Worm (Caenorhabditis elegans) whole organism, L1 larva: ENCODE measurements around the gene srx-19.
A peak's percentile ranks its signal among the peaks of the same experiment; 100 is the strongest.

ENCODE experiments used
- C04F5.9 ChIP-seq: sonication (generic microtip); optimal IDR thresholded peaks from 2 replicates; lab custom pipeline; 2016; ENCODE audit warnings: missing genetic modification characterization, missing compliant biosample characterization
- aha-1 ChIP-seq: fragments of 150-350 bp; optimal IDR thresholded peaks from 2 replicates; lab custom pipeline; 2014; ENCODE audit warnings: missing biosample characterization, missing genetic modification characterization
- alr-1 ChIP-seq: fragments of 200-800 bp; sonication (Bioruptor generic); optimal IDR thresholded peaks from 2 replicates; lab custom pipeline; 2018; ENCODE audit warnings: borderline replicate concordance, mild to moderate bottlenecking, missing genetic modification characterization, missing compliant biosample characterization
- ama-1 ChIP-seq: fragments of 150-350 bp; optimal IDR thresholded peaks from 2 replicates; lab custom pipeline; 2014
- blmp-1 ChIP-seq: fragments of 150-350 bp; optimal IDR thresholded peaks from 2 replicates; lab custom pipeline; 2014; ENCODE audit warnings: missing biosample characterization, missing genetic modification characterization
- ceh-8 ChIP-seq: fragments of 200-800 bp; sonication (Bioruptor generic); optimal IDR thresholded peaks from 2 replicates; lab custom pipeline; 2018; ENCODE audit warnings: mild to moderate bottlenecking, missing genetic modification characterization, moderate library complexity, missing compliant biosample characterization
- ceh-82 ChIP-seq, 3 experiments: fragments of 150-350 bp in 1 of 3; sonication (generic microtip) in 2 of 3; optimal IDR thresholded peaks; 2 replicates each; lab custom pipeline; 2014 to 2017; ENCODE audit warnings: missing biosample characterization in 3 of 3, missing genetic modification characterization in 3 of 3
- dpl-1 ChIP-seq, 3 experiments: fragments of 150-350 bp in 2 of 3; sonication (generic microtip) in 1 of 3; optimal IDR thresholded peaks; 2 replicates each; lab custom pipeline; 2014 to 2017; ENCODE audit warnings: missing biosample characterization in 3 of 3, missing genetic modification characterization in 3 of 3, missing genetic modification reagents in 3 of 3
- dsc-1 ChIP-seq: sonication (generic microtip); optimal IDR thresholded peaks from 2 replicates; lab custom pipeline; 2016; ENCODE audit warnings: mild to moderate bottlenecking, missing genetic modification characterization, missing compliant biosample characterization
- efl-1 ChIP-seq, 4 experiments: fragments of 150-350 bp; optimal IDR thresholded peaks in 3 of 4; peaks in 1 of 4; 1 replicate in 1 of 4; 2 replicates in 3 of 4; lab custom pipeline; 2014; ENCODE audit warnings: missing biosample characterization in 2 of 4, missing genetic modification characterization in 2 of 4, missing genetic modification reagents in 2 of 4
- efl-3 ChIP-seq: fragments of 200-800 bp; sonication (Bioruptor generic); optimal IDR thresholded peaks from 2 replicates; lab custom pipeline; 2018; ENCODE audit warnings: mild to moderate bottlenecking, missing genetic modification characterization, missing compliant biosample characterization
- egl-13 ChIP-seq: sonication (generic microtip); optimal IDR thresholded peaks from 2 replicates; lab custom pipeline; 2016; ENCODE audit warnings: missing genotype, missing genetic modification reagents, missing genetic modification characterization, missing compliant biosample characterization
- elt-2 ChIP-seq: sonication (generic microtip); optimal IDR thresholded peaks from 2 replicates; lab custom pipeline; 2016; ENCODE audit warnings: missing genetic modification characterization, mild to moderate bottlenecking, inconsistent platforms, missing compliant biosample characterization, missing genetic modification reagents
- ets-5 ChIP-seq: fragments of 200-800 bp; sonication (Bioruptor generic); IDR thresholded peaks from 2 replicates; pipeline ENCODE4 v1.3.6; 2022; ENCODE audit warnings: missing genetic modification characterization, missing compliant biosample characterization
- fkh-10 ChIP-seq: sonication (generic microtip); optimal IDR thresholded peaks from 2 replicates; lab custom pipeline; 2017; ENCODE audit warnings: missing biosample characterization, missing genetic modification reagents, missing genetic modification characterization
- fkh-8 ChIP-seq: sonication (generic microtip); optimal IDR thresholded peaks from 2 replicates; lab custom pipeline; 2016; ENCODE audit warnings: mild to moderate bottlenecking, missing genetic modification characterization, missing compliant biosample characterization
- fos-1 ChIP-seq: fragments of 150-350 bp; optimal IDR thresholded peaks from 2 replicates; lab custom pipeline; 2014; ENCODE audit warnings: missing biosample characterization, missing genetic modification characterization
- grh-1 ChIP-seq: fragments of 200-800 bp; sonication (Bioruptor generic); IDR thresholded peaks from 2 replicates; pipeline ENCODE4 v1.3.6; 2022; ENCODE audit warnings: missing genetic modification reagents, missing genetic modification characterization, missing compliant biosample characterization
- hpl-2 ChIP-seq: fragments of 150-350 bp; optimal IDR thresholded peaks from 2 replicates; lab custom pipeline; 2014; ENCODE audit warnings: missing biosample characterization, missing genetic modification reagents, missing genetic modification characterization
- irx-1 ChIP-seq: sonication (generic microtip); optimal IDR thresholded peaks from 2 replicates; lab custom pipeline; 2016; ENCODE audit warnings: missing genetic modification characterization, missing compliant biosample characterization
- jun-1 ChIP-seq: fragments of 150-350 bp; optimal IDR thresholded peaks from 2 replicates; lab custom pipeline; 2014; ENCODE audit warnings: missing biosample characterization, missing genetic modification reagents, missing genetic modification characterization
- lin-13 ChIP-seq: fragments of 150-350 bp; optimal IDR thresholded peaks from 2 replicates; lab custom pipeline; 2014; ENCODE audit warnings: missing biosample characterization, missing genetic modification reagents, missing genetic modification characterization
- lin-14 ChIP-seq: fragments of 200-800 bp; sonication (Bioruptor generic); optimal IDR thresholded peaks from 2 replicates; lab custom pipeline; 2018; ENCODE audit warnings: mild to moderate bottlenecking, missing genetic modification characterization, moderate library complexity, missing compliant biosample characterization
- lin-35 ChIP-seq, 2 experiments: fragments of 150-350 bp; optimal IDR thresholded peaks; 2 replicates each; lab custom pipeline; 2014; ENCODE audit warnings: missing biosample characterization in 2 of 2, missing genetic modification characterization in 2 of 2, missing genetic modification reagents in 2 of 2
- lin-39 ChIP-seq: fragments of 150-350 bp; optimal IDR thresholded peaks from 2 replicates; lab custom pipeline; 2014; ENCODE audit warnings: missing biosample characterization, missing genetic modification reagents, missing genetic modification characterization
- lir-3 ChIP-seq: sonication (generic microtip); optimal IDR thresholded peaks from 2 replicates; lab custom pipeline; 2016; ENCODE audit warnings: mild to moderate bottlenecking, missing genetic modification characterization, moderate library complexity, missing compliant biosample characterization; ENCODE audit not compliant: poor library complexity
- lsy-2 ChIP-seq, 2 experiments: fragments of 150-350 bp; optimal IDR thresholded peaks; 2 replicates each; lab custom pipeline; 2014; ENCODE audit warnings: missing biosample characterization in 2 of 2, missing genetic modification characterization in 2 of 2
- mab-9 ChIP-seq: fragments of 200-800 bp; sonication (Bioruptor generic); IDR thresholded peaks from 2 replicates; pipeline ENCODE4 v1.3.6; 2022; ENCODE audit warnings: missing genetic modification reagents, missing genetic modification characterization, missing compliant biosample characterization
- mdl-1 ChIP-seq, 2 experiments: fragments of 150-350 bp; optimal IDR thresholded peaks; 2 replicates each; lab custom pipeline; 2014 to 2017; ENCODE audit warnings: missing biosample characterization in 2 of 2, missing genetic modification characterization in 2 of 2, inconsistent platforms in 1 of 2
- mep-1 ChIP-seq: fragments of 150-350 bp; optimal IDR thresholded peaks from 2 replicates; lab custom pipeline; 2014; ENCODE audit warnings: missing biosample characterization, missing genetic modification characterization
- nhr-11 ChIP-seq: fragments of 150-350 bp; optimal IDR thresholded peaks from 2 replicates; lab custom pipeline; 2014; ENCODE audit warnings: missing biosample characterization, missing genetic modification characterization
- nhr-12 ChIP-seq: sonication (generic microtip); optimal IDR thresholded peaks from 2 replicates; lab custom pipeline; 2017; ENCODE audit warnings: missing biosample characterization, missing genetic modification characterization
- nhr-19 ChIP-seq: fragments of 200-800 bp; sonication (Bioruptor generic); conservative IDR thresholded peaks from 2 replicates; pipeline ENCODE4 v1.3.6; 2022; ENCODE audit warnings: missing genetic modification characterization, missing compliant biosample characterization
- nhr-20 ChIP-seq: sonication (generic microtip); optimal IDR thresholded peaks from 2 replicates; lab custom pipeline; 2016; ENCODE audit warnings: mild to moderate bottlenecking, missing genetic modification characterization, missing compliant biosample characterization
- nhr-237 ChIP-seq: fragments of 150-350 bp; optimal IDR thresholded peaks from 2 replicates; lab custom pipeline; 2014; ENCODE audit warnings: missing biosample characterization, missing genetic modification characterization
- nhr-47 ChIP-seq: sonication (generic microtip); optimal IDR thresholded peaks from 2 replicates; lab custom pipeline; 2016; ENCODE audit warnings: mild to moderate bottlenecking, missing genetic modification characterization, moderate library complexity, missing compliant biosample characterization
- nhr-71 ChIP-seq: sonication (generic microtip); optimal IDR thresholded peaks from 2 replicates; lab custom pipeline; 2016; ENCODE audit warnings: mild to moderate bottlenecking, missing genetic modification characterization, moderate library complexity, missing compliant biosample characterization
- nhr-90 ChIP-seq: sonication (generic microtip); optimal IDR thresholded peaks from 2 replicates; lab custom pipeline; 2016; ENCODE audit warnings: mild to moderate bottlenecking, missing genetic modification characterization, missing compliant biosample characterization; ENCODE audit not compliant: poor library complexity
- pag-3 ChIP-seq: sonication (generic microtip); optimal IDR thresholded peaks from 2 replicates; lab custom pipeline; 2017; ENCODE audit warnings: missing genetic modification characterization, mild to moderate bottlenecking, missing compliant biosample characterization, antibody characterized with exemption, borderline replicate concordance; ENCODE audit not compliant: insufficient read depth
- pax-3 ChIP-seq: fragments of 200-800 bp; sonication (Bioruptor generic); optimal IDR thresholded peaks from 2 replicates; lab custom pipeline; 2018; ENCODE audit warnings: mild to moderate bottlenecking, missing genetic modification characterization, moderate library complexity, missing compliant biosample characterization
- pqm-1 ChIP-seq: sonication (generic microtip); optimal IDR thresholded peaks from 3 replicates; lab custom pipeline; 2017; ENCODE audit warnings: missing biosample characterization, missing genetic modification characterization
- rnt-1 ChIP-seq: sonication (generic microtip); optimal IDR thresholded peaks from 2 replicates; lab custom pipeline; 2016; ENCODE audit warnings: mild to moderate bottlenecking, missing genetic modification characterization, moderate library complexity, missing compliant biosample characterization
- skn-1 ChIP-seq: fragments of 150-350 bp; optimal IDR thresholded peaks from 2 replicates; lab custom pipeline; 2014; ENCODE audit warnings: missing biosample characterization, missing genetic modification characterization
- swsn-7 ChIP-seq: sonication (generic microtip); optimal IDR thresholded peaks from 2 replicates; lab custom pipeline; 2016; ENCODE audit warnings: missing genetic modification characterization, missing compliant biosample characterization
- tbx-2 ChIP-seq: sonication (generic microtip); optimal IDR thresholded peaks from 2 replicates; lab custom pipeline; 2016; ENCODE audit warnings: missing genetic modification characterization, missing compliant biosample characterization
- tlp-1 ChIP-seq: fragments of 150-350 bp; optimal IDR thresholded peaks from 2 replicates; lab custom pipeline; 2014; ENCODE audit warnings: missing biosample characterization, missing genetic modification characterization
- unc-130 ChIP-seq: fragments of 150-350 bp; optimal IDR thresholded peaks from 2 replicates; lab custom pipeline; 2017; ENCODE audit warnings: missing biosample characterization, missing genetic modification characterization, inconsistent platforms
- unc-62 ChIP-seq: fragments of 150-350 bp; optimal IDR thresholded peaks from 2 replicates; lab custom pipeline; 2014; ENCODE audit warnings: missing biosample characterization, missing genetic modification reagents, missing genetic modification characterization
- zip-4 ChIP-seq: fragments of 200-800 bp; sonication (Bioruptor generic); optimal IDR thresholded peaks from 2 replicates; lab custom pipeline; 2018; ENCODE audit warnings: mild to moderate bottlenecking, missing genetic modification characterization, moderate library complexity, missing compliant biosample characterization
- ztf-11 ChIP-seq, 2 experiments: sonication (generic microtip); optimal IDR thresholded peaks; 2 replicates each; lab custom pipeline; 2016 to 2017; ENCODE audit warnings: missing genetic modification characterization in 2 of 2, missing biosample characterization in 1 of 2, missing compliant biosample characterization in 1 of 2
- ztf-4 ChIP-seq: fragments of 150-350 bp; optimal IDR thresholded peaks from 2 replicates; lab custom pipeline; 2014; ENCODE audit warnings: missing biosample characterization, missing genetic modification characterization

The srx-19 gene

DNA sequence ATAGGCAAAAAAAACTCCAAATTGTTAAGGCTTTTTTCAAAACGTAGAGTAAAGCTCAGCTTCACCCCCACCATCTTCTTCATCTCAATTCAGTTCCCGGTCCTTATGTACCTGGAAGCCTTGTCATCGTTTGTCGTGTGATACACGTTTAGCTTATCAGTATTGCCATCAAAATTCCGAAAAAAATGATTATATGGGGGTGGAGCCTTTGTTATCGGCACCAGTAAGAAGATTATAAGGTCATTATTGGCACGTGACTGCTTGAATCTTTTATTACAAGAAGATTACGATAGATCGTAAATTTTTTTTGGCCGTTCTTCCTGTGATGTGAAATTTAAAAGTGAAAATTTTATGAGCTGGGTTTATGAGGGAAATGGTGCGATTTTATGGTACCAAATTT, 7.4 kb downstream of the srx-19 start:
- TF ChIP-seq unc-130 (tag; lab: Kevin White, UChicago), result no peak
- no peak for TF ChIP-seq nhr-12
- TF ChIP-seq fkh-10, result no peak
- TF ChIP-seq swsn-7 (tag; lab: Kevin White, UChicago), result no peak
- no peak for TF ChIP-seq lin-39 (tag; lab: Kevin White, UChicago)
- TF ChIP-seq fos-1 (tag; lab: Kevin White, UChicago), result no peak
- no peak for TF ChIP-seq efl-1 (optimal IDR thresholded peaks at IDR 0.05; lab: Kevin White, UChicago)
- TF ChIP-seq efl-1 (GFP tag; optimal IDR thresholded peaks at IDR 0.05 in 1 of 2; lab: Kevin White, UChicago), result peak in 1 of 2 experiments; percentile 81
- TF ChIP-seq efl-3 (GFP tag; lab: Kevin White, UChicago), result no peak
- no peak for TF ChIP-seq grh-1 (GFP tag; lab: Robert Waterston, UW)
- no peak for TF ChIP-seq lsy-2 (tag; optimal IDR thresholded peaks at IDR 0.05; lab: Kevin White, UChicago)
- TF ChIP-seq nhr-47, result no peak
- no peak for TF ChIP-seq mep-1 (tag; lab: Kevin White, UChicago)
- no peak for TF ChIP-seq nhr-19 (GFP tag; lab: Robert Waterston, UW)
- no peak for TF ChIP-seq ceh-82 (tag; optimal IDR thresholded peaks at IDR 0.05; lab: Kevin White, UChicago)
- peak; percentile 59 for TF ChIP-seq jun-1 (tag; lab: Kevin White, UChicago)
- TF ChIP-seq nhr-20 (tag; lab: Kevin White, UChicago), result no peak
- TF ChIP-seq lin-35 (GFP tag; optimal IDR thresholded peaks at IDR 0.05; lab: Kevin White, UChicago), result peak in 1 of 2 experiments; percentile 23
- TF ChIP-seq nhr-90, result peak; percentile 14
- TF ChIP-seq dsc-1, result peak; percentile 12
- no peak for TF ChIP-seq zip-4 (GFP tag; lab: Kevin White, UChicago)
- no peak for TF ChIP-seq ama-1 (lab: Kevin White, UChicago)
- TF ChIP-seq C04F5.9 (tag; lab: Kevin White, UChicago), result no peak
- TF ChIP-seq pag-3 (tag; lab: Kevin White, UChicago), result no peak
- no peak for TF ChIP-seq aha-1
- no peak for TF ChIP-seq pax-3
- TF ChIP-seq pqm-1 (tag; lab: Kevin White, UChicago), result peak; percentile 12
- TF ChIP-seq elt-2, result peak; percentile 97
- TF ChIP-seq lir-3, result no peak
- no peak for TF ChIP-seq lin-14 (GFP tag; lab: Kevin White, UChicago)
- no peak for TF ChIP-seq ets-5
- TF ChIP-seq mab-9, result no peak
- TF ChIP-seq mdl-1 (tag; optimal IDR thresholded peaks at IDR 0.05; lab: Kevin White, UChicago), result no peak
- TF ChIP-seq tlp-1 (tag; lab: Kevin White, UChicago), result peak; percentile 33
- no peak for TF ChIP-seq rnt-1

DNA sequence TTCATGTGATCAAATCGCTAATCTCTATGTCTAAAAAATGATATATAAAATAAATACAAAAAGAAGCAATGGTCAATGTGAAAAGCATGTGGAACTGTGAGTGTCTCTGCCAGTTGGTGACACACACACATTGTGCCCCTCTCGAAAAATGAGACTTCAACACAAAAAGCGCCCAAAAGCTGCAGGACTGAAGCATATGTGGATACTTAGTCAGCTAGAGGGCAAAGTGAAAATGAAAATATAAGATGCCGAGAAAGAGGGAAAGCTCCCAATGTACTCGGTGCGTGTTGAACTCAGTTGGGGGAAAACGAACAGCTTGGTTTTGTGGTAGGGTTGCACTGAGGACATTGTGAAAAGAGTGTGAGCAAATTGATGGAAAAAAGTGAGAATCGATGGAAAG, 8.1 kb downstream of the srx-19 start:
- TF ChIP-seq dpl-1 (GFP tag; optimal IDR thresholded peaks at IDR 0.05; lab: Kevin White, UChicago) (peak in 1 of 3 experiments; percentile 29), efl-1 (optimal IDR thresholded peaks at IDR 0.05; lab: Kevin White, UChicago) (peak; percentile 40 to 52), efl-1 (GFP tag; optimal IDR thresholded peaks at IDR 0.05 in 1 of 2; lab: Kevin White, UChicago) (no peak), nhr-11 (peak; percentile 16), egl-13 (tag; lab: Kevin White, UChicago) (peak; percentile 28), blmp-1 (tag; lab: Kevin White, UChicago) (no peak), jun-1 (tag; lab: Kevin White, UChicago) (peak; percentile 28), lin-14 (GFP tag; lab: Kevin White, UChicago) (peak; percentile 96), fkh-8 (peak; percentile 59), nhr-71 (tag; lab: Kevin White, UChicago) (peak; percentile 88), irx-1 (tag; lab: Kevin White, UChicago) (peak; percentile 39), fkh-10 (peak; percentile 71), tbx-2 (tag; lab: Kevin White, UChicago) (peak; percentile 75), lin-13 (no peak), ztf-11 (tag; optimal IDR thresholded peaks at IDR 0.05; lab: Kevin White, UChicago) (no peak), ceh-8 (GFP tag; lab: Kevin White, UChicago) (peak; percentile 32), lin-35 (GFP tag; optimal IDR thresholded peaks at IDR 0.05; lab: Kevin White, UChicago) (peak in 1 of 2 experiments; percentile 27), nhr-237 (tag; lab: Kevin White, UChicago) (no peak), nhr-47 (peak; percentile 63), alr-1 (tag; lab: Kevin White, UChicago) (no peak), unc-62 (GFP tag; lab: Kevin White, UChicago) (no peak), hpl-2 (no peak), nhr-19 (GFP tag; lab: Robert Waterston, UW) (peak; percentile 83), fos-1 (tag; lab: Kevin White, UChicago) (peak; percentile 14), ama-1 (lab: Kevin White, UChicago) (no peak), ztf-4 (tag; lab: Kevin White, UChicago) (peak; percentile 51), skn-1 (tag; lab: Kevin White, UChicago) (peak; percentile 15)
